Worm (Caenorhabditis elegans) whole organism, L3 larva: ENCODE measurements around the gene ZK616.3.

Experiments
- ama-1 ChIP-seq: fragments of 150-350 bp; optimal IDR thresholded peaks from 2 replicates; lab custom pipeline; 2018
- ceh-16 ChIP-seq: sonication (generic microtip); optimal IDR thresholded peaks from 2 replicates; lab custom pipeline; 2017; ENCODE audit warnings: missing biosample characterization, missing genetic modification characterization
- ceh-28 ChIP-seq: fragments of 150-350 bp; optimal IDR thresholded peaks from 2 replicates; lab custom pipeline; 2014; ENCODE audit warnings: missing biosample characterization, missing genetic modification reagents, missing genetic modification characterization
- egl-27 ChIP-seq: sonication (generic microtip); optimal IDR thresholded peaks from 4 replicates; lab custom pipeline; 2017; ENCODE audit warnings: missing biosample characterization, missing genetic modification reagents, missing genetic modification characterization
- lin-15B ChIP-seq: fragments of 150-350 bp; optimal IDR thresholded peaks from 2 replicates; lab custom pipeline; 2014; ENCODE audit warnings: missing biosample characterization, missing genetic modification characterization
- lin-39 ChIP-seq: fragments of 150-350 bp; optimal IDR thresholded peaks from 2 replicates; lab custom pipeline; 2018; ENCODE audit warnings: missing biosample characterization, missing genetic modification reagents, missing genetic modification characterization
- mdl-1 ChIP-seq: fragments of 150-350 bp; optimal IDR thresholded peaks from 2 replicates; lab custom pipeline; 2014; ENCODE audit warnings: missing biosample characterization, missing genetic modification characterization
- nfya-1 ChIP-seq: sonication (generic microtip); optimal IDR thresholded peaks from 2 replicates; lab custom pipeline; 2017; ENCODE audit warnings: missing genetic modification characterization, mild to moderate bottlenecking, missing compliant biosample characterization, antibody characterized with exemption, moderate library complexity; ENCODE audit not compliant: insufficient read depth
- pha-4 ChIP-seq: fragments of 150-350 bp; optimal IDR thresholded peaks from 2 replicates; lab custom pipeline; 2014; ENCODE audit warnings: missing biosample characterization, missing genetic modification reagents, missing genetic modification characterization
- pqm-1 ChIP-seq: fragments of 150-350 bp; optimal IDR thresholded peaks from 2 replicates; lab custom pipeline; 2017; ENCODE audit warnings: missing biosample characterization, missing genetic modification characterization, inconsistent platforms
- skn-1 ChIP-seq: fragments of 150-350 bp; optimal IDR thresholded peaks from 2 replicates; lab custom pipeline; 2014; ENCODE audit warnings: missing biosample characterization, missing genetic modification characterization
- snpc-4 ChIP-seq: fragments of 150-350 bp; optimal IDR thresholded peaks from 2 replicates; lab custom pipeline; 2014; ENCODE audit warnings: missing biosample characterization, missing genetic modification characterization

DNA sequence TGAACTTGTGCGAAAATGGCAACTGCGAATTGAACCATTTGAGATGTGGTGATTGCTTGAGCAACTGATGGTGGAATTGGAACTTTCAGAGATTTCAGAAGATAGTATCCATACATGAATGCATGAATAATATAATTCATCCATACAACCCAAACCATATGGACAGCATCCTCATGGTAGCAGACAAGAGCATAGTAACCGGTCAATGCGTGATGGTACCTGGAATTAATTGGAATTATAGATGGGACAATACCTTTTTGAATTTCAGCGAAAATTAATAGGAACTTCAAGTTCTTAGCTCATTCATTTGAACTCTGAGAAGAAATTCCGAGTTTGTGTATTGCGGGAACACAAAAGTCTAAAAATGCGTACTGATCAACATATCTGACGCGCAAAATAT lies 21.9 kb upstream of the ZK616.3 start:
- TF ChIP-seq skn-1 (no peak), ama-1 (no peak), ceh-28 (no peak), pha-4 (tag; lab: Kevin White, UChicago) (no peak), pqm-1 (tag; lab: Kevin White, UChicago) (no peak), lin-39 (tag; lab: Kevin White, UChicago) (no peak), ceh-16 (no peak), nfya-1 (no peak), lin-15B (tag; lab: Kevin White, UChicago) (no peak), mdl-1 (tag; lab: Kevin White, UChicago) (no peak), egl-27 (tag; lab: Kevin White, UChicago) (no peak), snpc-4 (tag; lab: Kevin White, UChicago) (no peak)
